Fruit fly (Drosophila melanogaster): ENCODE results near the gene inaF-C.

dm6 chrX:11778734-11779220 is 47.2 kb upstream of the inaF-C start, which contains the start of gene dy:
- TF ChIP-seq CG14711 (tag; optimal IDR thresholded peaks at IDR 0.05) (no peak), kay (GFP tag; ENCODE audit: borderline replicate concordance) (no peak), toe (GFP tag; optimal IDR thresholded peaks at IDR 0.05) (no peak)
